Fruit fly (Drosophila melanogaster): ENCODE data around the gene awd.

awd gene

dm6 chr3R:31767528-31767927 is 21.7 kb upstream of the awd start:
- TF ChIP-seq Vsx2 (GFP tag; optimal IDR thresholded peaks at IDR 0.05; ENCODE audit: partially characterized antibody) = no peak
- no peak for TF ChIP-seq psq (GFP tag; optimal IDR thresholded peaks at IDR 0.05)
- TF ChIP-seq sage (GFP tag; optimal IDR thresholded peaks at IDR 0.05) = no peak
- no peak for TF ChIP-seq woc (GFP tag; optimal IDR thresholded peaks at IDR 0.05)
- TF ChIP-seq Rel (GFP tag; optimal IDR thresholded peaks at IDR 0.05) = no peak
- TF ChIP-seq Rel (tag; optimal IDR thresholded peaks at IDR 0.05) = no peak
- TF ChIP-seq brk (GFP tag; optimal IDR thresholded peaks at IDR 0.05) = no peak
- TF ChIP-seq Mio (GFP tag; optimal IDR thresholded peaks at IDR 0.05) = no peak
- no peak for TF ChIP-seq rgr (GFP tag; optimal IDR thresholded peaks at IDR 0.05)
- no peak for TF ChIP-seq dl (GFP tag; optimal IDR thresholded peaks at IDR 0.05; ENCODE audit: insufficient read depth in 1 of 2, partially characterized antibody in 2 of 2)
- no peak for TF ChIP-seq Jra (GFP tag; optimal IDR thresholded peaks at IDR 0.05)
- TF ChIP-seq h (GFP tag; optimal IDR thresholded peaks at IDR 0.05) = no peak
- no peak for TF ChIP-seq usp (GFP tag; optimal IDR thresholded peaks at IDR 0.05)

dm6 chr3R:31765145-31765544 is 19.3 kb upstream of the awd start:
- TF ChIP-seq sage (GFP tag; optimal IDR thresholded peaks at IDR 0.05) (no peak), Dfd (GFP tag; optimal IDR thresholded peaks at IDR 0.05) (peak; percentile 99)

- TF ChIP-seq Jra (GFP tag; optimal IDR thresholded peaks at IDR 0.05) (no peak), sv (GFP tag; optimal IDR thresholded peaks at IDR 0.05) (no peak), Dif (GFP tag; optimal IDR thresholded peaks at IDR 0.05; ENCODE audit: partially characterized antibody) (no peak), CrebA (GFP tag; optimal IDR thresholded peaks at IDR 0.05; ENCODE audit: borderline replicate concordance) (no peak), Sp1 (GFP tag; optimal IDR thresholded peaks at IDR 0.05) (no peak), lola (GFP tag; optimal IDR thresholded peaks at IDR 0.05) (no peak), psq (GFP tag; optimal IDR thresholded peaks at IDR 0.05) (no peak), Myc (optimal IDR thresholded peaks at IDR 0.05) (no peak), CG9705 (GFP tag; optimal IDR thresholded peaks at IDR 0.05) (no peak)
These were observed 18.8 kb upstream of the awd start, which contains the start of gene CG2150 for dm6 chr3R:31764672-31765071. CG2150 (minus strand) TSS chr3R:31764772.

- peak; percentile 4 for TF ChIP-seq fru (GFP tag; optimal IDR thresholded peaks at IDR 0.05)
- TF ChIP-seq CG9705 (GFP tag; optimal IDR thresholded peaks at IDR 0.05) = no peak
These were observed 16.8 kb upstream of the awd start for dm6 chr3R:31762672-31763071.

dm6 chr3R:31761529-31762009 is 15.7 kb upstream of the awd start, which contains the start of gene Smvt:
Smvt (minus strand) TSS chr3R:31761579.
- TF ChIP-seq lola (GFP tag; optimal IDR thresholded peaks at IDR 0.05) = no peak
- TF ChIP-seq Sp1 (GFP tag; optimal IDR thresholded peaks at IDR 0.05) = no peak
- no peak for TF ChIP-seq OdsH (GFP tag; optimal IDR thresholded peaks at IDR 0.05)
- no peak for TF ChIP-seq Dfd (GFP tag; optimal IDR thresholded peaks at IDR 0.05)
- TF ChIP-seq Hr78 (GFP tag; optimal IDR thresholded peaks at IDR 0.05) = no peak
- TF ChIP-seq rgr (GFP tag; optimal IDR thresholded peaks at IDR 0.05) = no peak
- TF ChIP-seq sv (GFP tag; optimal IDR thresholded peaks at IDR 0.05) = no peak
- no peak for TF ChIP-seq ey (GFP tag; optimal IDR thresholded peaks at IDR 0.05)
- no peak for TF ChIP-seq dsf (GFP tag; optimal IDR thresholded peaks at IDR 0.05; ENCODE audit: borderline replicate concordance)
- TF ChIP-seq Vsx2 (GFP tag; optimal IDR thresholded peaks at IDR 0.05; ENCODE audit: partially characterized antibody) = no peak
- no peak for TF ChIP-seq sage (GFP tag; optimal IDR thresholded peaks at IDR 0.05)
- no peak for TF ChIP-seq brk (GFP tag; optimal IDR thresholded peaks at IDR 0.05)
- no peak for TF ChIP-seq Abd-B (GFP tag; optimal IDR thresholded peaks at IDR 0.05)
- no peak for TF ChIP-seq foxo (GFP tag; optimal IDR thresholded peaks at IDR 0.05)
- no peak for TF ChIP-seq br (GFP tag; optimal IDR thresholded peaks at IDR 0.05)
- TF ChIP-seq fru (GFP tag; optimal IDR thresholded peaks at IDR 0.05) = no peak

dm6 chr3R:31758587-31759167 is 12.8 kb upstream of the awd start, which contains the start of gene CG2187:
CG2187 (minus strand) TSS chr3R:31758637.
- TF ChIP-seq Hr83 (GFP tag; optimal IDR thresholded peaks at IDR 0.05; ENCODE audit: poor library complexity, severe bottlenecking) = peak; percentile 35
- no peak for TF ChIP-seq brk (GFP tag; optimal IDR thresholded peaks at IDR 0.05)

All from whole organism, wandering third instar larva.